Worm (Caenorhabditis elegans): Measurements from ENCODE around the gene dpf-6.

ce11 chrIII:8043784-8044183 is 5.7 kb downstream of the dpf-6 start:
- TF ChIP-seq dmd-6 (GFP tag; IDR thresholded peaks at IDR 0.05): peak; percentile 97
- TF ChIP-seq egl-27 (tag; optimal IDR thresholded peaks at IDR 0.05): no peak
- TF ChIP-seq nhr-111 (GFP tag; optimal IDR thresholded peaks at IDR 0.05): no peak
- TF ChIP-seq snpc-4 (tag; optimal IDR thresholded peaks at IDR 0.05): no peak
- TF ChIP-seq mdl-1 (tag; optimal IDR thresholded peaks at IDR 0.05): peak; percentile 3 to 93
